Worm (Caenorhabditis elegans) whole organism, midembryonic: ENCODE data around the gene eftu-2.

Experiments
- T22C8.4 ChIP-seq: fragments of 200-800 bp; sonication (Bioruptor generic); IDR thresholded peaks from 2 replicates; pipeline ENCODE4 v1.3.6; 2022; ENCODE audit warnings: missing genetic modification characterization, missing compliant biosample characterization
- cog-1 ChIP-seq: sonication (generic microtip); optimal IDR thresholded peaks from 2 replicates; lab custom pipeline; 2016; ENCODE audit warnings: missing genetic modification characterization, missing compliant biosample characterization
- flt-1 ChIP-seq: fragments of 200-800 bp; sonication (Bioruptor generic); IDR thresholded peaks from 2 replicates; pipeline ENCODE4 v1.3.6; 2022; ENCODE audit warnings: missing genetic modification characterization, missing compliant biosample characterization
- klf-2 ChIP-seq: fragments of 200-800 bp; sonication (Bioruptor generic); conservative IDR thresholded peaks from 2 replicates; pipeline ENCODE4 v1.3.6; 2022; ENCODE audit warnings: missing genetic modification reagents, missing genetic modification characterization, missing compliant biosample characterization
- med-1 ChIP-seq: sonication (generic microtip); optimal IDR thresholded peaks from 2 replicates; lab custom pipeline; 2017; ENCODE audit warnings: missing genetic modification characterization, mild to moderate bottlenecking, missing compliant biosample characterization, antibody characterized with exemption, missing genetic modification reagents; ENCODE audit not compliant: insufficient read depth
- ref-1 ChIP-seq: fragments of 200-800 bp; sonication (Bioruptor generic); conservative IDR thresholded peaks from 2 replicates; pipeline ENCODE4 v1.3.6; 2022; ENCODE audit warnings: missing genetic modification reagents, missing genetic modification characterization, missing compliant biosample characterization
- tab-1 ChIP-seq: fragments of 200-800 bp; sonication (Bioruptor generic); IDR thresholded peaks from 2 replicates; pipeline ENCODE4 v1.3.6; 2022; ENCODE audit warnings: missing genetic modification characterization, missing compliant biosample characterization
- ztf-23 ChIP-seq: fragments of 200-800 bp; sonication (Bioruptor generic); IDR thresholded peaks from 2 replicates; pipeline ENCODE4 v1.3.6; 2022; ENCODE audit warnings: missing genetic modification reagents, missing genetic modification characterization, missing compliant biosample characterization
- ztf-29 ChIP-seq: fragments of 200-800 bp; sonication (Bioruptor generic); IDR thresholded peaks from 2 replicates; pipeline ENCODE4 v1.3.6; 2022; ENCODE audit warnings: missing genetic modification reagents, missing genetic modification characterization, missing compliant biosample characterization

The eftu-2 gene

ce11 chrIII:5981407-5981806 is 28.0 kb upstream of the eftu-2 start:
- TF ChIP-seq ref-1 (GFP tag; lab: Robert Waterston, UW) (no peak), ztf-29 (GFP tag; lab: Robert Waterston, UW) (no peak), flt-1 (GFP tag; lab: Robert Waterston, UW) (no peak), ztf-23 (GFP tag; lab: Robert Waterston, UW) (no peak), med-1 (no peak), klf-2 (GFP tag; lab: Robert Waterston, UW) (no peak), cog-1 (tag; lab: Kevin White, UChicago) (no peak), tab-1 (GFP tag; lab: Robert Waterston, UW) (no peak), T22C8.4 (GFP tag; lab: Robert Waterston, UW) (no peak)

DNA sequence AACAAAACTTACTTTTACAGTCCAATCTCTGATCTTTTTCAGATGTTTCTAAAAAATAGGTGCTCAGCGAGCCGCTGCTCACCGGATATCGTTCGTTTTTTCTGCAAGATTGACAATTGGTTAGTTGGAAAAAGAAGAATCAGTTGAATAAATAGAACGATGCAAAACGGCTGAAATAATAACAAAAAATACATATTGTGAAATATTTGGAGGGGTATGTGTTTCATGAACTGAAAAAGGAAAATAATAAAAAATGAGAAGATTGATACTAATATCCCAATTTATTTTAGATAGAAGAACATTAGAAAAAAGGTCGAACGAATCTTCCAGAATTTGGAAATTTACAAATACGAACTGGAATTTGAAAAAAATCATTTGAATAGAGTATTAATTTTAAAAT is 27.3 kb upstream of the eftu-2 start, which contains the start of gene frm-2:
frm-2 (minus strand) TSS at position 101 of the 400 bp plus-strand sequence.
- TF ChIP-seq tab-1 (GFP tag; lab: Robert Waterston, UW) (no peak), klf-2 (GFP tag; lab: Robert Waterston, UW) (no peak), T22C8.4 (GFP tag; lab: Robert Waterston, UW) (no peak), med-1 (no peak), flt-1 (GFP tag; lab: Robert Waterston, UW) (no peak), ref-1 (GFP tag; lab: Robert Waterston, UW) (no peak), ztf-23 (GFP tag; lab: Robert Waterston, UW) (no peak)

DNA sequence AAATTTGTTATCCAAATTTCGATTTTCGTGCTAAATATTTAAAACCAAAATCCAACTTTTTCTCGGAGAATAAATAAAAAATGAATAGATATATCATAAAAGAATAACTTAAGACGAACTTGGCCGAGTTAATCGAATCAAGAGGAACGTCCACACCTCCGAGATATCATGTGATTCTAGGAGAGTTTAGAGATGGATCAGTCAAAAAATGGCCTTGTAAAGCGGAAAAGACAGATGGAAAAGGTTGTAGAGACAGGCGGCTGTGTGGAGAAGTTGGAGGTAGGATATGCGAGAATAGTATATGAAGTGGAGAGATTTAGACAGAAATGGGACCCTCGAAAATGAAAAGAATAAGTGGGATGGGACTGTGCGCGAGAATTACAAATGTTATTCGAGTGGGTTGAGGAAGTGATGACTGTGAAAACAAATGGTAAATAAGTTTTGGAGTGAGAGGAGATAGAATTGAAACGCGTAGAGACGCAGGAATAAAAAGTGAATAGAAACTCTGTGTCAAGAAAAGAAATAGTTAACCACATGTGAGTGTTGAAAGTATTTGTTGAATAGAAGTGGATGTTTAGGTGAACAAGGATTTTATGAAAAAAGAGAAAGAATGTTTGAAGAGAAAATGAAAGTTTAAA is 26.5 kb upstream of the eftu-2 start:
- TF ChIP-seq klf-2 (GFP tag; lab: Robert Waterston, UW) (no peak), ztf-23 (GFP tag; lab: Robert Waterston, UW) (no peak), cog-1 (tag; lab: Kevin White, UChicago) (no peak), med-1 (no peak), flt-1 (GFP tag; lab: Robert Waterston, UW) (no peak), ref-1 (GFP tag; lab: Robert Waterston, UW) (no peak), ztf-29 (GFP tag; lab: Robert Waterston, UW) (no peak), tab-1 (GFP tag; lab: Robert Waterston, UW) (no peak), T22C8.4 (GFP tag; lab: Robert Waterston, UW) (no peak)

DNA sequence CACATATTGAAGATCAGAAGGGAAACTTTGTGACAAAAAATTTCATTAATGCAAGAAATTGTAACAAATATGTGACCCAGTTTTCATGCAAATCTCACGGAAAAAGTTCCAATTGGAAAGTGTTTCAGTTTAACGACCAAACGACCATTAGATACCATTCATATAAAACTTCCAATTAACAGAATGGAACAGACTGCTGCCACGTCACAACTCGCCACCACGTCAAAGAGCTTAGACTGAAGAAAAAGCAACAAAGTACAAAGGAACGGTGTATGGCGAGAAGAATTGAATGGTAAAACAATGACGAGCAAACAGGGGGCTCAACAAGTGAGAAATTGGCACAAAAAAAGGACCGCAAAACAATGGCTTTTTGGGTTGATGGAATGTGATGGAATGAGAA is 24.0 kb upstream of the eftu-2 start, which contains the start of gene T04C9.3:
T04C9.3 (plus strand) TSS at position 301 of the 400 bp plus-strand sequence.
- TF ChIP-seq ref-1 (GFP tag; lab: Robert Waterston, UW) (no peak), ztf-29 (GFP tag; lab: Robert Waterston, UW) (no peak), cog-1 (tag; lab: Kevin White, UChicago) (no peak), flt-1 (GFP tag; lab: Robert Waterston, UW) (no peak), T22C8.4 (GFP tag; lab: Robert Waterston, UW) (no peak), med-1 (no peak), tab-1 (GFP tag; lab: Robert Waterston, UW) (no peak)

- TF ChIP-seq ref-1 (GFP tag; lab: Robert Waterston, UW) (no peak), klf-2 (GFP tag; lab: Robert Waterston, UW) (no peak), T22C8.4 (GFP tag; lab: Robert Waterston, UW) (no peak), tab-1 (GFP tag; lab: Robert Waterston, UW) (no peak), ztf-23 (GFP tag; lab: Robert Waterston, UW) (no peak), cog-1 (tag; lab: Kevin White, UChicago) (no peak), flt-1 (GFP tag; lab: Robert Waterston, UW) (no peak), ztf-29 (GFP tag; lab: Robert Waterston, UW) (no peak), med-1 (no peak)
Observed at ce11 chrIII:5988010-5988409, 21.4 kb upstream of the eftu-2 start.

DNA sequence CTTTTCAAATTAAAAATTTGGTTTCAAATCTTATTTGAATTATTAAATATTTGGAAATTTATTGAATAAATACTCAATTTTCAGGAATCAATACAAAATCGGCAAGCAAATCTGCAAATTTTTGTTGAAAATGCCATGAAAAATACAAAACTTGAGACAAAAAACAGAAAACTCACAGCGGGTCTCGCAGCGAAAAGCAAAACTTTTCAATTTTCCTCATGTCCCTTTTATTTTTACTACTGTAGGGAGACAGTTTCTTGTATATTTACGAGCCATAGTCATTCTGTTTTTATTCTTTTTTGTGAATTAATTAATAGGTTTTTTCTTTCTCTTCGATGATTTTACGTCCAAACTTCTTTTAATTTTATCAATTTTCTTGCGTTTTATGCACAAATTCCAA is 20.9 kb upstream of the eftu-2 start:
- TF ChIP-seq ref-1 (GFP tag; lab: Robert Waterston, UW) = no peak
- TF ChIP-seq T22C8.4 (GFP tag; lab: Robert Waterston, UW) = no peak
- no peak for TF ChIP-seq ztf-23 (GFP tag; lab: Robert Waterston, UW)
- TF ChIP-seq klf-2 (GFP tag; lab: Robert Waterston, UW) = no peak
- TF ChIP-seq med-1 = no peak
- TF ChIP-seq cog-1 (tag; lab: Kevin White, UChicago) = no peak
- TF ChIP-seq ztf-29 (GFP tag; lab: Robert Waterston, UW) = no peak
- no peak for TF ChIP-seq tab-1 (GFP tag; lab: Robert Waterston, UW)
- TF ChIP-seq flt-1 (GFP tag; lab: Robert Waterston, UW) = no peak

- TF ChIP-seq cog-1 (tag; lab: Kevin White, UChicago) (no peak), tab-1 (GFP tag; lab: Robert Waterston, UW) (no peak)
Observed at ce11 chrIII:5988991-5989726, 20.2 kb upstream of the eftu-2 start.

- TF ChIP-seq ztf-29 (GFP tag; lab: Robert Waterston, UW) = no peak
- no peak for TF ChIP-seq tab-1 (GFP tag; lab: Robert Waterston, UW)
- TF ChIP-seq ref-1 (GFP tag; lab: Robert Waterston, UW) = no peak
- TF ChIP-seq T22C8.4 (GFP tag; lab: Robert Waterston, UW) = no peak
- TF ChIP-seq klf-2 (GFP tag; lab: Robert Waterston, UW) = no peak
- TF ChIP-seq cog-1 (tag; lab: Kevin White, UChicago) = no peak
- TF ChIP-seq ztf-23 (GFP tag; lab: Robert Waterston, UW) = no peak
- no peak for TF ChIP-seq flt-1 (GFP tag; lab: Robert Waterston, UW)
- TF ChIP-seq med-1 = no peak
Observed at ce11 chrIII:5990090-5990489, 19.3 kb upstream of the eftu-2 start.
